Worm (Caenorhabditis elegans) whole organism, L1 larva: ENCODE data around the gene mua-6.

ENCODE experiments used
- Y116A8C.19 ChIP-seq: sonication (generic microtip); optimal IDR thresholded peaks from 2 replicates; lab custom pipeline; 2016; ENCODE audit warnings: missing compliant biosample characterization, missing genetic modification characterization, borderline replicate concordance
- ama-1 ChIP-seq: fragments of 150-350 bp; optimal IDR thresholded peaks from 2 replicates; lab custom pipeline; 2014
- blmp-1 ChIP-seq: fragments of 150-350 bp; optimal IDR thresholded peaks from 2 replicates; lab custom pipeline; 2014; ENCODE audit warnings: missing biosample characterization, missing genetic modification characterization
- ceh-82 ChIP-seq, 3 experiments: fragments of 150-350 bp in 1 of 3; sonication (generic microtip) in 2 of 3; optimal IDR thresholded peaks; 2 replicates each; lab custom pipeline; 2014 to 2017; ENCODE audit warnings: missing biosample characterization in 3 of 3, missing genetic modification characterization in 3 of 3
- ceh-90 ChIP-seq: sonication (generic microtip); optimal IDR thresholded peaks from 2 replicates; lab custom pipeline; 2016; ENCODE audit warnings: missing genetic modification characterization, missing compliant biosample characterization
- dsc-1 ChIP-seq: sonication (generic microtip); optimal IDR thresholded peaks from 2 replicates; lab custom pipeline; 2016; ENCODE audit warnings: mild to moderate bottlenecking, missing genetic modification characterization, missing compliant biosample characterization
- efl-3 ChIP-seq: fragments of 200-800 bp; sonication (Bioruptor generic); optimal IDR thresholded peaks from 2 replicates; lab custom pipeline; 2018; ENCODE audit warnings: mild to moderate bottlenecking, missing genetic modification characterization, missing compliant biosample characterization
- elt-2 ChIP-seq: sonication (generic microtip); optimal IDR thresholded peaks from 2 replicates; lab custom pipeline; 2016; ENCODE audit warnings: missing genetic modification characterization, mild to moderate bottlenecking, inconsistent platforms, missing compliant biosample characterization, missing genetic modification reagents
- elt-3 ChIP-seq, 6 experiments: fragments of 150-350 bp in 1 of 6; sonication (generic microtip); optimal IDR thresholded peaks; 2 replicates each; lab custom pipeline; 2017 to 2018; ENCODE audit warnings: missing biosample characterization in 6 of 6, missing genetic modification characterization in 6 of 6, inconsistent platforms in 1 of 6
- ets-5 ChIP-seq: fragments of 200-800 bp; sonication (Bioruptor generic); IDR thresholded peaks from 2 replicates; pipeline ENCODE4 v1.3.6; 2022; ENCODE audit warnings: missing genetic modification characterization, missing compliant biosample characterization
- fkh-4 ChIP-seq: sonication (generic microtip); optimal IDR thresholded peaks from 2 replicates; lab custom pipeline; 2016; ENCODE audit warnings: missing compliant biosample characterization, missing genetic modification characterization, borderline replicate concordance
- fkh-8 ChIP-seq: sonication (generic microtip); optimal IDR thresholded peaks from 2 replicates; lab custom pipeline; 2016; ENCODE audit warnings: mild to moderate bottlenecking, missing genetic modification characterization, missing compliant biosample characterization
- hlh-4 ChIP-seq: sonication (generic microtip); optimal IDR thresholded peaks from 2 replicates; lab custom pipeline; 2016; ENCODE audit warnings: mild to moderate bottlenecking, missing genetic modification characterization, missing compliant biosample characterization
- hpl-2 ChIP-seq: fragments of 150-350 bp; optimal IDR thresholded peaks from 2 replicates; lab custom pipeline; 2014; ENCODE audit warnings: missing biosample characterization, missing genetic modification reagents, missing genetic modification characterization
- irx-1 ChIP-seq: sonication (generic microtip); optimal IDR thresholded peaks from 2 replicates; lab custom pipeline; 2016; ENCODE audit warnings: missing genetic modification characterization, missing compliant biosample characterization
- isw-1 ChIP-seq: fragments of 200-800 bp; sonication (Bioruptor generic); IDR thresholded peaks from 2 replicates; pipeline ENCODE4 v1.3.6; 2022; ENCODE audit warnings: missing genetic modification characterization, missing compliant biosample characterization
- jun-1 ChIP-seq: fragments of 150-350 bp; optimal IDR thresholded peaks from 2 replicates; lab custom pipeline; 2014; ENCODE audit warnings: missing biosample characterization, missing genetic modification reagents, missing genetic modification characterization
- lin-13 ChIP-seq: fragments of 150-350 bp; optimal IDR thresholded peaks from 2 replicates; lab custom pipeline; 2014; ENCODE audit warnings: missing biosample characterization, missing genetic modification reagents, missing genetic modification characterization
- lin-14 ChIP-seq: fragments of 200-800 bp; sonication (Bioruptor generic); optimal IDR thresholded peaks from 2 replicates; lab custom pipeline; 2018; ENCODE audit warnings: mild to moderate bottlenecking, missing genetic modification characterization, moderate library complexity, missing compliant biosample characterization
- lin-35 ChIP-seq, 2 experiments: fragments of 150-350 bp; optimal IDR thresholded peaks; 2 replicates each; lab custom pipeline; 2014; ENCODE audit warnings: missing biosample characterization in 2 of 2, missing genetic modification characterization in 2 of 2, missing genetic modification reagents in 2 of 2
- lin-39 ChIP-seq: fragments of 150-350 bp; optimal IDR thresholded peaks from 2 replicates; lab custom pipeline; 2014; ENCODE audit warnings: missing biosample characterization, missing genetic modification reagents, missing genetic modification characterization
- lir-3 ChIP-seq: sonication (generic microtip); optimal IDR thresholded peaks from 2 replicates; lab custom pipeline; 2016; ENCODE audit warnings: mild to moderate bottlenecking, missing genetic modification characterization, moderate library complexity, missing compliant biosample characterization; ENCODE audit not compliant: poor library complexity
- lsy-2 ChIP-seq, 2 experiments: fragments of 150-350 bp; optimal IDR thresholded peaks; 2 replicates each; lab custom pipeline; 2014; ENCODE audit warnings: missing biosample characterization in 2 of 2, missing genetic modification characterization in 2 of 2
- mep-1 ChIP-seq: fragments of 150-350 bp; optimal IDR thresholded peaks from 2 replicates; lab custom pipeline; 2014; ENCODE audit warnings: missing biosample characterization, missing genetic modification characterization
- nhr-11 ChIP-seq: fragments of 150-350 bp; optimal IDR thresholded peaks from 2 replicates; lab custom pipeline; 2014; ENCODE audit warnings: missing biosample characterization, missing genetic modification characterization
- nhr-19 ChIP-seq: fragments of 200-800 bp; sonication (Bioruptor generic); conservative IDR thresholded peaks from 2 replicates; pipeline ENCODE4 v1.3.6; 2022; ENCODE audit warnings: missing genetic modification characterization, missing compliant biosample characterization
- nhr-20 ChIP-seq: sonication (generic microtip); optimal IDR thresholded peaks from 2 replicates; lab custom pipeline; 2016; ENCODE audit warnings: mild to moderate bottlenecking, missing genetic modification characterization, missing compliant biosample characterization
- nhr-47 ChIP-seq: sonication (generic microtip); optimal IDR thresholded peaks from 2 replicates; lab custom pipeline; 2016; ENCODE audit warnings: mild to moderate bottlenecking, missing genetic modification characterization, moderate library complexity, missing compliant biosample characterization
- nhr-71 ChIP-seq: sonication (generic microtip); optimal IDR thresholded peaks from 2 replicates; lab custom pipeline; 2016; ENCODE audit warnings: mild to moderate bottlenecking, missing genetic modification characterization, moderate library complexity, missing compliant biosample characterization
- nhr-85 ChIP-seq: sonication (generic microtip); peaks from one replicate; lab custom pipeline; 2016; ENCODE audit warnings: missing genetic modification characterization, inconsistent platforms, missing compliant biosample characterization
- nhr-90 ChIP-seq: sonication (generic microtip); optimal IDR thresholded peaks from 2 replicates; lab custom pipeline; 2016; ENCODE audit warnings: mild to moderate bottlenecking, missing genetic modification characterization, missing compliant biosample characterization; ENCODE audit not compliant: poor library complexity
- pag-3 ChIP-seq: sonication (generic microtip); optimal IDR thresholded peaks from 2 replicates; lab custom pipeline; 2017; ENCODE audit warnings: missing genetic modification characterization, mild to moderate bottlenecking, missing compliant biosample characterization, antibody characterized with exemption, borderline replicate concordance; ENCODE audit not compliant: insufficient read depth
- pax-3 ChIP-seq: fragments of 200-800 bp; sonication (Bioruptor generic); optimal IDR thresholded peaks from 2 replicates; lab custom pipeline; 2018; ENCODE audit warnings: mild to moderate bottlenecking, missing genetic modification characterization, moderate library complexity, missing compliant biosample characterization
- rnt-1 ChIP-seq: sonication (generic microtip); optimal IDR thresholded peaks from 2 replicates; lab custom pipeline; 2016; ENCODE audit warnings: mild to moderate bottlenecking, missing genetic modification characterization, moderate library complexity, missing compliant biosample characterization
- skn-1 ChIP-seq: fragments of 150-350 bp; optimal IDR thresholded peaks from 2 replicates; lab custom pipeline; 2014; ENCODE audit warnings: missing biosample characterization, missing genetic modification characterization
- snpc-4 ChIP-seq: fragments of 150-350 bp; optimal IDR thresholded peaks from 2 replicates; lab custom pipeline; 2014; ENCODE audit warnings: missing biosample characterization, missing genetic modification characterization
- snu-23 ChIP-seq: sonication (generic microtip); optimal IDR thresholded peaks from 2 replicates; lab custom pipeline; 2016; ENCODE audit warnings: missing genetic modification characterization, missing compliant biosample characterization
- sox-4 ChIP-seq: sonication (generic microtip); optimal IDR thresholded peaks from 2 replicates; lab custom pipeline; 2016; ENCODE audit warnings: missing genetic modification characterization, missing compliant biosample characterization
- sptf-1 ChIP-seq: fragments of 150-350 bp; optimal IDR thresholded peaks from 2 replicates; lab custom pipeline; 2014; ENCODE audit warnings: missing biosample characterization, missing genetic modification characterization
- sup-37 ChIP-seq: fragments of 200-800 bp; sonication (Bioruptor generic); optimal IDR thresholded peaks from 2 replicates; lab custom pipeline; 2018; ENCODE audit warnings: mild to moderate bottlenecking, missing genetic modification characterization, missing compliant biosample characterization
- swsn-7 ChIP-seq: sonication (generic microtip); optimal IDR thresholded peaks from 2 replicates; lab custom pipeline; 2016; ENCODE audit warnings: missing genetic modification characterization, missing compliant biosample characterization
- tbx-2 ChIP-seq: sonication (generic microtip); optimal IDR thresholded peaks from 2 replicates; lab custom pipeline; 2016; ENCODE audit warnings: missing genetic modification characterization, missing compliant biosample characterization
- tlp-1 ChIP-seq: fragments of 150-350 bp; optimal IDR thresholded peaks from 2 replicates; lab custom pipeline; 2014; ENCODE audit warnings: missing biosample characterization, missing genetic modification characterization
- unc-130 ChIP-seq: fragments of 150-350 bp; optimal IDR thresholded peaks from 2 replicates; lab custom pipeline; 2017; ENCODE audit warnings: missing biosample characterization, missing genetic modification characterization, inconsistent platforms
- unc-30 ChIP-seq: sonication (generic microtip); optimal IDR thresholded peaks from 2 replicates; lab custom pipeline; 2017; ENCODE audit warnings: missing biosample characterization, missing genetic modification characterization
- vab-15 ChIP-seq: sonication (generic microtip); optimal IDR thresholded peaks from 2 replicates; lab custom pipeline; 2017; ENCODE audit warnings: missing genotype, mild to moderate bottlenecking, missing genetic modification characterization, missing compliant biosample characterization
- zag-1 ChIP-seq: fragments of 150-350 bp; optimal IDR thresholded peaks from 2 replicates; lab custom pipeline; 2014; ENCODE audit warnings: missing biosample characterization, missing genetic modification characterization
- ztf-4 ChIP-seq: fragments of 150-350 bp; optimal IDR thresholded peaks from 2 replicates; lab custom pipeline; 2014; ENCODE audit warnings: missing biosample characterization, missing genetic modification characterization

The mua-6 gene

ce11 chrX:16271147-16271546 lies 5.7 kb upstream of the mua-6 start:
- TF ChIP-seq tbx-2 (peak; percentile 12), ceh-82 (tag; optimal IDR thresholded peaks at IDR 0.05; lab: Kevin White, UChicago) (peak in 1 of 3 experiments; percentile 16), irx-1 (tag; lab: Kevin White, UChicago) (peak; percentile 14), nhr-90 (tag; lab: Kevin White, UChicago) (peak; percentile 50), elt-3 (tag; optimal IDR thresholded peaks at IDR 0.05; lab: Kevin White, UChicago) (peak in 1 of 6 experiments; percentile 4), unc-30 (tag; lab: Kevin White, UChicago) (no peak), dsc-1 (tag; lab: Kevin White, UChicago) (peak; percentile 44), mep-1 (tag; lab: Kevin White, UChicago) (peak; percentile 22), nhr-47 (peak; percentile 43), efl-3 (GFP tag; lab: Kevin White, UChicago) (no peak), snu-23 (GFP tag; lab: Kevin White, UChicago) (peak; percentile 65), elt-2 (tag; lab: Kevin White, UChicago) (peak; percentile 3), lir-3 (peak; percentile 53), rnt-1 (peak; percentile 29), zag-1 (no peak), hpl-2 (GFP tag; lab: Kevin White, UChicago) (no peak), tlp-1 (no peak), lsy-2 (tag; optimal IDR thresholded peaks at IDR 0.05; lab: Kevin White, UChicago) (peak; percentile 7 to 18), lin-35 (GFP tag; optimal IDR thresholded peaks at IDR 0.05; lab: Kevin White, UChicago) (peak in 1 of 2 experiments; percentile 53), vab-15 (tag; lab: Kevin White, UChicago) (no peak), Y116A8C.19 (no peak), jun-1 (tag; lab: Kevin White, UChicago) (no peak), nhr-71 (tag; lab: Kevin White, UChicago) (peak; percentile 62), skn-1 (tag; lab: Kevin White, UChicago) (peak; percentile 23), nhr-19 (GFP tag; lab: Robert Waterston, UW) (peak; percentile 48; the same call in 1 of the 2 replicates), sup-37 (GFP tag; lab: Kevin White, UChicago) (no peak), nhr-11 (no peak), lin-14 (GFP tag; lab: Kevin White, UChicago) (peak; percentile 48), ztf-4 (tag; lab: Kevin White, UChicago) (no peak), nhr-20 (tag; lab: Kevin White, UChicago) (peak; percentile 53), swsn-7 (tag; lab: Kevin White, UChicago) (peak; percentile 25)
- TF ChIP-seq, all 84 proteins: peak for 20

- TF ChIP-seq hlh-4 (tag; lab: Kevin White, UChicago) (no peak), zag-1 (no peak), nhr-11 (no peak), lin-39 (tag; lab: Kevin White, UChicago) (no peak), fkh-4 (tag; lab: Kevin White, UChicago) (no peak), sptf-1 (tag; lab: Kevin White, UChicago) (no peak), skn-1 (tag; lab: Kevin White, UChicago) (no peak)
These were observed 4.5 kb upstream of the mua-6 start, which contains the start of gene ifa-3 for ce11 chrX:16269969-16270368. Gene ifa-3, minus strand, starts transcription at chrX:16270069.

ce11 chrX:16263287-16263686 lies 2.2 kb downstream of the mua-6 start:
- TF ChIP-seq unc-130 (tag; lab: Kevin White, UChicago) = peak; percentile 6
- TF ChIP-seq snpc-4 (tag; lab: Kevin White, UChicago) = no peak
- no peak for TF ChIP-seq pag-3 (tag; lab: Kevin White, UChicago)
- TF ChIP-seq lsy-2 (tag; optimal IDR thresholded peaks at IDR 0.05; lab: Kevin White, UChicago) = peak in 1 of 2 experiments; percentile 6
- no peak for TF ChIP-seq sox-4 (tag; lab: Kevin White, UChicago)
- no peak for TF ChIP-seq pax-3 (tag; lab: Kevin White, UChicago)
- TF ChIP-seq irx-1 (tag; lab: Kevin White, UChicago) = no peak
- no peak for TF ChIP-seq ama-1 (lab: Kevin White, UChicago)
- TF ChIP-seq nhr-71 (tag; lab: Kevin White, UChicago) = peak; percentile 36
- TF ChIP-seq snu-23 (GFP tag; lab: Kevin White, UChicago) = peak; percentile 45
- TF ChIP-seq tlp-1 = no peak
- TF ChIP-seq ets-5 (GFP tag; lab: Robert Waterston, UW) = no peak
- peak; percentile 53 for TF ChIP-seq nhr-90 (tag; lab: Kevin White, UChicago)
- no peak for TF ChIP-seq fkh-8
- peak; percentile 61 for TF ChIP-seq mep-1 (tag; lab: Kevin White, UChicago)
- TF ChIP-seq nhr-85 (tag; lab: Kevin White, UChicago) = peak; percentile 89
- TF ChIP-seq lin-14 (GFP tag; lab: Kevin White, UChicago) = peak; percentile 80
- peak; percentile 27 for TF ChIP-seq nhr-20 (tag; lab: Kevin White, UChicago)
- peak; percentile 80 for TF ChIP-seq blmp-1 (tag; lab: Kevin White, UChicago)
- TF ChIP-seq isw-1 (GFP tag; lab: Robert Waterston, UW) = no peak
- TF ChIP-seq Y116A8C.19 = no peak
- TF ChIP-seq lin-13 = no peak
- TF ChIP-seq lin-35 (GFP tag; optimal IDR thresholded peaks at IDR 0.05; lab: Kevin White, UChicago) = peak in 1 of 2 experiments; percentile 10
- TF ChIP-seq ceh-90 = no peak
- TF ChIP-seq skn-1 (tag; lab: Kevin White, UChicago) = no peak
